Fruit fly (Drosophila melanogaster) whole organism, embryonic: ENCODE data around the gene Eig71Eg.

Experiments
- Aef1 ChIP-seq: fragments of 200-800 bp; sonication (Bioruptor generic); IDR thresholded peaks from 3 replicates; pipeline ENCODE4 v1.3.6; 2022; ENCODE audit warnings: missing biosample characterization, missing genetic modification characterization
- Antp ChIP-seq: fragments of 200-800 bp; sonication (Bioruptor generic); optimal IDR thresholded peaks from 3 replicates; lab custom pipeline; 2016; ENCODE audit warnings: missing biosample characterization, missing genetic modification characterization
- Atf3 ChIP-seq: fragments of 200-800 bp; sonication (Bioruptor generic); optimal IDR thresholded peaks from 3 replicates; lab custom pipeline; 2016; ENCODE audit warnings: missing biosample characterization, missing genetic modification characterization
- Bdp1 ChIP-seq: fragments of 200-800 bp; sonication (Bioruptor generic); optimal IDR thresholded peaks from 3 replicates; lab custom pipeline; 2016; ENCODE audit warnings: missing biosample characterization, missing genetic modification characterization
- CG10321 ChIP-seq: fragments of 200-800 bp; sonication (Bioruptor generic); IDR thresholded peaks from 2 replicates; pipeline ENCODE4 v1.3.6; 2022; ENCODE audit warnings: missing biosample characterization, missing genetic modification characterization
- CG10462 ChIP-seq: fragments of 200-800 bp; sonication (Bioruptor generic); optimal IDR thresholded peaks from 2 replicates; lab custom pipeline; 2016; ENCODE audit warnings: missing biosample characterization, missing genetic modification characterization
- CG10959 ChIP-seq: fragments of 200-800 bp; sonication (Bioruptor generic); IDR thresholded peaks from 2 replicates; pipeline ENCODE4 v1.3.6; 2022; ENCODE audit warnings: missing biosample characterization, missing genetic modification characterization
- CG12236 ChIP-seq: fragments of 200-800 bp; sonication (Bioruptor generic); optimal IDR thresholded peaks from 2 replicates; lab custom pipeline; 2016; ENCODE audit warnings: missing biosample characterization, missing genetic modification characterization
- CG14014 ChIP-seq: fragments of 200-800 bp; sonication (Bioruptor generic); IDR thresholded peaks from 2 replicates; pipeline ENCODE4 v1.3.6; 2022; ENCODE audit warnings: missing biosample characterization, missing genetic modification characterization
- CG14710 ChIP-seq: fragments of 200-800 bp; sonication (Bioruptor generic); optimal IDR thresholded peaks from 3 replicates; lab custom pipeline; 2019; ENCODE audit warnings: missing biosample characterization, mild to moderate bottlenecking, missing genetic modification characterization, moderate library complexity
- CG17612 ChIP-seq: fragments of 200-800 bp; sonication (Bioruptor generic); IDR thresholded peaks from 2 replicates; pipeline ENCODE4 v1.3.6; 2022; ENCODE audit warnings: missing biosample characterization, missing genetic modification characterization
- CG17912 ChIP-seq: fragments of 200-800 bp; sonication (Bioruptor generic); optimal IDR thresholded peaks from 2 replicates; lab custom pipeline; 2018; ENCODE audit warnings: missing biosample characterization, mild to moderate bottlenecking, missing genetic modification characterization
- CG18476 ChIP-seq: fragments of 200-800 bp; sonication (Bioruptor generic); optimal IDR thresholded peaks from 2 replicates; lab custom pipeline; 2016; ENCODE audit warnings: missing biosample characterization, mild to moderate bottlenecking, missing genetic modification characterization
- CG2120 ChIP-seq: fragments of 200-800 bp; sonication (Bioruptor generic); optimal IDR thresholded peaks from 3 replicates; lab custom pipeline; 2016; ENCODE audit warnings: missing biosample characterization, missing genetic modification characterization
- CG2875 ChIP-seq: fragments of 200-800 bp; sonication (Bioruptor generic); optimal IDR thresholded peaks from 2 replicates; lab custom pipeline; 2017; ENCODE audit warnings: missing biosample characterization, mild to moderate bottlenecking, missing genetic modification characterization, missing genetic modification reagents
- CG31441 ChIP-seq: fragments of 200-800 bp; sonication (Bioruptor generic); IDR thresholded peaks from 2 replicates; pipeline ENCODE4 v1.3.6; 2022; ENCODE audit warnings: missing biosample characterization, missing genetic modification characterization
- CG4360 ChIP-seq: fragments of 200-800 bp; sonication (Bioruptor generic); IDR thresholded peaks from 2 replicates; pipeline ENCODE4 v1.3.6; 2022; ENCODE audit warnings: missing biosample characterization, missing genetic modification characterization
- CG4820 ChIP-seq: fragments of 200-800 bp; sonication (Bioruptor generic); optimal IDR thresholded peaks from 3 replicates; lab custom pipeline; 2016; ENCODE audit warnings: missing biosample characterization, missing genetic modification characterization
- CG5245 ChIP-seq: fragments of 200-800 bp; sonication (Bioruptor generic); optimal IDR thresholded peaks from 3 replicates; lab custom pipeline; 2016; ENCODE audit warnings: missing biosample characterization, missing genetic modification characterization
- CG6683 ChIP-seq: fragments of 200-800 bp; sonication (Bioruptor generic); optimal IDR thresholded peaks from 2 replicates; lab custom pipeline; 2017; ENCODE audit warnings: missing biosample characterization, mild to moderate bottlenecking, missing genetic modification characterization, missing genetic modification reagents
- CG8765 ChIP-seq: fragments of 200-800 bp; sonication (Bioruptor generic); IDR thresholded peaks from 2 replicates; pipeline ENCODE4 v1.3.6; 2022; ENCODE audit warnings: missing biosample characterization, missing genetic modification characterization
- CG8944 ChIP-seq: fragments of 200-800 bp; sonication (Bioruptor generic); optimal IDR thresholded peaks from 3 replicates; lab custom pipeline; 2016; ENCODE audit warnings: missing biosample characterization, missing genetic modification characterization
- CHES-1-like ChIP-seq: fragments of 200-800 bp; sonication (Bioruptor generic); optimal IDR thresholded peaks from 2 replicates; lab custom pipeline; 2016; ENCODE audit warnings: missing biosample characterization, missing genetic modification characterization
- Ets65A ChIP-seq: fragments of 200-800 bp; sonication (Bioruptor generic); peaks from one replicate; lab custom pipeline; 2016; ENCODE audit warnings: missing biosample characterization, missing genetic modification characterization
- Hmx ChIP-seq: fragments of 200-800 bp; sonication (Bioruptor generic); optimal IDR thresholded peaks from 2 replicates; lab custom pipeline; 2016; ENCODE audit warnings: missing biosample characterization, missing genetic modification characterization
- Hr3 ChIP-seq: fragments of 200-800 bp; sonication (Bioruptor generic); optimal IDR thresholded peaks from 3 replicates; lab custom pipeline; 2016; ENCODE audit warnings: missing biosample characterization, missing genetic modification characterization
- Hr39 ChIP-seq: fragments of >200 bp; optimal IDR thresholded peaks from 2 replicates; lab custom pipeline; 2017
- Hr51 ChIP-seq, 2 experiments: fragments of 200-800 bp; sonication (Bioruptor generic); optimal IDR thresholded peaks; 2 replicates in 1 of 2; 3 replicates in 1 of 2; lab custom pipeline; 2016 to 2018; ENCODE audit warnings: missing biosample characterization in 2 of 2, missing genetic modification characterization in 2 of 2, mild to moderate bottlenecking in 1 of 2, moderate library complexity in 1 of 2
- Neu2 ChIP-seq: fragments of 200-800 bp; sonication (Bioruptor generic); optimal IDR thresholded peaks from 3 replicates; lab custom pipeline; 2016; ENCODE audit warnings: missing biosample characterization, missing genetic modification characterization, borderline replicate concordance
- Six4 ChIP-seq: fragments of 200-800 bp; sonication (Bioruptor generic); optimal IDR thresholded peaks from 2 replicates; lab custom pipeline; 2016; ENCODE audit warnings: missing biosample characterization, missing genetic modification characterization
- Usf ChIP-seq: fragments of 200-800 bp; sonication (Bioruptor generic); optimal IDR thresholded peaks from 2 replicates; lab custom pipeline; 2017; ENCODE audit warnings: missing genotype, missing biosample characterization, missing genetic modification characterization
- Xbp1 ChIP-seq: fragments of 200-800 bp; sonication (Bioruptor generic); optimal IDR thresholded peaks from 3 replicates; lab custom pipeline; 2016; ENCODE audit warnings: missing biosample characterization, mild to moderate bottlenecking, missing genetic modification characterization
- aop ChIP-seq: fragments of 200-800 bp; sonication (Bioruptor generic); IDR thresholded peaks from 2 replicates; pipeline ENCODE4 v1.3.6; 2022; ENCODE audit warnings: missing biosample characterization, missing genetic modification characterization
- az2 ChIP-seq: fragments of 200-800 bp; sonication (Bioruptor generic); optimal IDR thresholded peaks from 3 replicates; lab custom pipeline; 2016; ENCODE audit warnings: missing biosample characterization, missing genetic modification characterization
- bbx ChIP-seq: fragments of 200-800 bp; sonication (Bioruptor generic); IDR thresholded peaks from 2 replicates; pipeline ENCODE4 v1.3.6; 2022; ENCODE audit warnings: missing biosample characterization, missing genetic modification characterization; ENCODE audit not compliant: partially characterized antibody
- cad ChIP-seq: fragments of >200 bp; optimal IDR thresholded peaks from 2 replicates; lab custom pipeline; 2017; ENCODE audit warnings: missing biosample characterization, missing genetic modification characterization
- chm ChIP-seq: fragments of 200-800 bp; sonication (Bioruptor generic); IDR thresholded peaks from 2 replicates; pipeline ENCODE4 v1.3.6; 2022; ENCODE audit warnings: missing biosample characterization, missing genetic modification characterization
- ci ChIP-seq: fragments of 200-800 bp; sonication (Bioruptor generic); IDR thresholded peaks from 3 replicates; pipeline ENCODE4 v1.3.6; 2022; ENCODE audit warnings: missing biosample characterization, missing genetic modification characterization
- crc ChIP-seq: fragments of 200-800 bp; sonication (Bioruptor generic); optimal IDR thresholded peaks from 2 replicates; lab custom pipeline; 2016; ENCODE audit warnings: missing biosample characterization, missing genetic modification characterization
- fd3F ChIP-seq: fragments of 200-800 bp; sonication (Bioruptor generic); optimal IDR thresholded peaks from 2 replicates; lab custom pipeline; 2018; ENCODE audit warnings: missing biosample characterization, mild to moderate bottlenecking, missing genetic modification characterization, moderate library complexity
- fu2 ChIP-seq: fragments of 200-800 bp; sonication (Bioruptor generic); optimal IDR thresholded peaks from 2 replicates; lab custom pipeline; 2016; ENCODE audit warnings: missing biosample characterization, missing genetic modification characterization
- h ChIP-seq: fragments of >200 bp; optimal IDR thresholded peaks from 2 replicates; lab custom pipeline; 2017
- ind ChIP-seq: fragments of 200-800 bp; sonication (Bioruptor generic); optimal IDR thresholded peaks from 3 replicates; lab custom pipeline; 2016; ENCODE audit warnings: missing biosample characterization, missing genetic modification characterization
- jing ChIP-seq: fragments of 200-800 bp; sonication (Bioruptor generic); optimal IDR thresholded peaks from 2 replicates; lab custom pipeline; 2018; ENCODE audit warnings: missing biosample characterization, mild to moderate bottlenecking, missing genetic modification characterization
- kah ChIP-seq: fragments of 200-800 bp; sonication (Bioruptor generic); optimal IDR thresholded peaks from 2 replicates; lab custom pipeline; 2018; ENCODE audit warnings: missing biosample characterization, mild to moderate bottlenecking, missing genetic modification characterization
- nerfin-1 ChIP-seq: fragments of 200-800 bp; sonication (Bioruptor generic); optimal IDR thresholded peaks from 3 replicates; lab custom pipeline; 2019; ENCODE audit warnings: missing biosample characterization, mild to moderate bottlenecking, missing genetic modification characterization, moderate library complexity
- nerfin-2 ChIP-seq: fragments of 200-800 bp; sonication (Bioruptor generic); IDR thresholded peaks from 2 replicates; pipeline ENCODE4 v1.3.6; 2022; ENCODE audit warnings: missing biosample characterization, missing genetic modification characterization; ENCODE audit not compliant: partially characterized antibody
- pb ChIP-seq: fragments of 200-800 bp; sonication (Bioruptor generic); optimal IDR thresholded peaks from 3 replicates; lab custom pipeline; 2016; ENCODE audit warnings: missing biosample characterization, missing genetic modification characterization
- pum ChIP-seq: fragments of 200-800 bp; sonication (Bioruptor generic); optimal IDR thresholded peaks from 2 replicates; lab custom pipeline; 2016; ENCODE audit warnings: missing biosample characterization, missing genetic modification characterization
- salm ChIP-seq: fragments of 200-800 bp; sonication (Bioruptor generic); optimal IDR thresholded peaks from 2 replicates; lab custom pipeline; 2018; ENCODE audit warnings: missing biosample characterization, mild to moderate bottlenecking, missing genetic modification characterization
- scrt ChIP-seq: fragments of 200-800 bp; sonication (Bioruptor generic); optimal IDR thresholded peaks from 2 replicates; lab custom pipeline; 2018; ENCODE audit warnings: missing biosample characterization, mild to moderate bottlenecking, missing genetic modification characterization, moderate library complexity
- sens ChIP-seq: fragments of 200-800 bp; sonication (Bioruptor generic); peaks from one replicate; lab custom pipeline; 2016; ENCODE audit warnings: missing biosample characterization, missing genetic modification characterization
- sens-2 ChIP-seq: fragments of 200-800 bp; sonication (Bioruptor generic); IDR thresholded peaks from 2 replicates; pipeline ENCODE4 v1.3.6; 2022; ENCODE audit warnings: missing biosample characterization, missing genetic modification characterization
- seq ChIP-seq: fragments of 200-800 bp; sonication (Bioruptor generic); IDR thresholded peaks from 2 replicates; pipeline ENCODE4 v1.3.6; 2022; ENCODE audit warnings: missing biosample characterization, missing genetic modification characterization

Eig71Eg gene

dm6 chr3L:15677662-15678061 lies 20.2 kb downstream of the Eig71Eg start (continued):
- no peak for TF ChIP-seq h
- TF ChIP-seq CHES-1-like (GFP tag; lab: Kevin White, UChicago) = no peak
- TF ChIP-seq nerfin-1 (tag; lab: Kevin White, UChicago) = no peak
- TF ChIP-seq CG14014 (GFP tag; lab: Robert Waterston, UW) = 0 out of 2 replicates have a peak, but pooled peaks have one; percentile 34
- TF ChIP-seq scrt = no peak
- TF ChIP-seq Atf3 (GFP tag; lab: Kevin White, UChicago) = no peak
- TF ChIP-seq CG17612 (GFP tag; lab: Robert Waterston, UW) = no peak
- TF ChIP-seq bbx = no peak
- no peak for TF ChIP-seq CG6683
- peak; percentile 18 for TF ChIP-seq CG2120 (GFP tag; lab: Kevin White, UChicago)
- TF ChIP-seq Hr51 (GFP tag; optimal IDR thresholded peaks at IDR 0.05; lab: Kevin White, UChicago) = peak in 1 of 2 experiments; percentile 10
- TF ChIP-seq Six4 (GFP tag; lab: Kevin White, UChicago) = no peak
- TF ChIP-seq Xbp1 (GFP tag; lab: Kevin White, UChicago) = no peak
- TF ChIP-seq Ets65A (GFP tag; lab: Kevin White, UChicago) = peak; percentile 94
- TF ChIP-seq Hr3 (GFP tag; lab: Kevin White, UChicago) = no peak
- no peak for TF ChIP-seq sens-2 (GFP tag; lab: Robert Waterston, UW)
- peak; percentile 6 for TF ChIP-seq ind (GFP tag; lab: Kevin White, UChicago)
- no peak for TF ChIP-seq CG10959 (GFP tag; lab: Robert Waterston, UW)
- TF ChIP-seq CG10462 (GFP tag; lab: Kevin White, UChicago) = no peak
- no peak for TF ChIP-seq CG12236 (GFP tag; lab: Kevin White, UChicago)
- TF ChIP-seq crc (GFP tag; lab: Kevin White, UChicago) = no peak
- 0 out of 2 replicates have a peak, but pooled peaks have one; percentile 5 for TF ChIP-seq CG10321
- TF ChIP-seq fu2 (GFP tag; lab: Kevin White, UChicago) = no peak
- TF ChIP-seq cad (GFP tag; lab: Kevin White, UChicago) = no peak
- TF ChIP-seq CG2875 (GFP tag; lab: Kevin White, UChicago) = no peak
- TF ChIP-seq sens (GFP tag; lab: Kevin White, UChicago) = peak; percentile 70
- no peak for TF ChIP-seq CG8944 (GFP tag; lab: Kevin White, UChicago)
- TF ChIP-seq Hmx (GFP tag; lab: Kevin White, UChicago) = no peak
- no peak for TF ChIP-seq Usf (GFP tag; lab: Kevin White, UChicago)
- TF ChIP-seq Hr39 (lab: Kevin White, UChicago) = no peak
- no peak for TF ChIP-seq CG8765
- TF ChIP-seq fd3F (GFP tag; lab: Kevin White, UChicago) = no peak
- TF ChIP-seq nerfin-2 (GFP tag; lab: Robert Waterston, UW) = no peak
- TF ChIP-seq salm (tag; lab: Kevin White, UChicago) = no peak
- TF ChIP-seq Antp (GFP tag; lab: Kevin White, UChicago) = no peak
- TF ChIP-seq jing (GFP tag; lab: Kevin White, UChicago) = no peak
- TF ChIP-seq az2 = peak; percentile 4
- no peak for TF ChIP-seq CG4360 (GFP tag; lab: Robert Waterston, UW)
- TF ChIP-seq Bdp1 (GFP tag; lab: Kevin White, UChicago) = no peak
- TF ChIP-seq CG18476 (GFP tag; lab: Kevin White, UChicago) = no peak
- no peak for TF ChIP-seq seq (GFP tag; lab: Robert Waterston, UW)
- TF ChIP-seq ci (GFP tag; lab: Robert Waterston, UW) = peak; percentile 56; the same call in 1 of the 3 replicates
- no peak for TF ChIP-seq Neu2
- TF ChIP-seq CG31441 (GFP tag; lab: Robert Waterston, UW) = 0 out of 2 replicates have a peak, but pooled peaks have one; percentile 12
- TF ChIP-seq pb (GFP tag; lab: Kevin White, UChicago) = no peak
- peak; percentile 7 for TF ChIP-seq CG4820 (GFP tag; lab: Kevin White, UChicago)
- TF ChIP-seq CG14710 (tag; lab: Kevin White, UChicago) = peak; percentile 6
- no peak for TF ChIP-seq chm (GFP tag; lab: Robert Waterston, UW)
- no peak for TF ChIP-seq kah (GFP tag; lab: Kevin White, UChicago)
- no peak for TF ChIP-seq Aef1 (GFP tag; lab: Robert Waterston, UW)
- no peak for TF ChIP-seq CG17912 (GFP tag; lab: Kevin White, UChicago)
- TF ChIP-seq pum = no peak
- TF ChIP-seq CG5245 (GFP tag; lab: Kevin White, UChicago) = no peak
- no peak for TF ChIP-seq aop (GFP tag; lab: Robert Waterston, UW)
